Worm (Caenorhabditis elegans): Measurements from ENCODE around the gene nuo-3.

The nuo-3 gene

ce11 chrIV:14790579-14790978, 6.8 kb downstream of the nuo-3 start (continued):
- TF ChIP-seq ama-1 (optimal IDR thresholded peaks at IDR 0.05) (no peak), ama-1 (GFP tag; optimal IDR thresholded peaks at IDR 0.05) (peak in 1 of 2 experiments; percentile 47), rcor-1 (GFP tag; IDR thresholded peaks at IDR 0.05) (no peak), cebp-2 (GFP tag; IDR thresholded peaks at IDR 0.05) (no peak), ccch-3 (GFP tag; optimal IDR thresholded peaks at IDR 0.05) (no peak), hmg-1.2 (GFP tag; IDR thresholded peaks at IDR 0.05) (peak; percentile 10; the same call in 1 of the 2 replicates), nhr-27 (tag; optimal IDR thresholded peaks at IDR 0.05) (no peak), F23B12.7 (tag; optimal IDR thresholded peaks at IDR 0.05; ENCODE audit: insufficient read depth) (no peak), aptf-2 (GFP tag; conservative IDR thresholded peaks at IDR 0.05) (no peak), egrh-3 (GFP tag; IDR thresholded peaks at IDR 0.05) (no peak), mcd-1 (GFP tag; IDR thresholded peaks at IDR 0.05) (no peak), pha-4 (tag; optimal IDR thresholded peaks at IDR 0.05) (no peak), ceh-27 (GFP tag; optimal IDR thresholded peaks at IDR 0.05) (no peak), nfyb-1 (GFP tag; IDR thresholded peaks at IDR 0.05) (no peak), T07F8.4 (tag; optimal IDR thresholded peaks at IDR 0.05) (no peak), hlh-26 (GFP tag; conservative IDR thresholded peaks at IDR 0.05) (no peak), ztf-6 (GFP tag; IDR thresholded peaks at IDR 0.05) (no peak), lsl-1 (GFP tag; optimal IDR thresholded peaks at IDR 0.05) (peak; percentile 0), K12H6.12 (tag; optimal IDR thresholded peaks at IDR 0.05) (no peak), ceh-79 (tag; optimal IDR thresholded peaks at IDR 0.05) (no peak), cebp-1 (GFP tag; IDR thresholded peaks at IDR 0.05) (no peak), cebp-1 (tag; optimal IDR thresholded peaks at IDR 0.05) (peak; percentile 25), F37B4.10 (GFP tag; IDR thresholded peaks at IDR 0.05) (no peak), nhr-179 (tag; optimal IDR thresholded peaks at IDR 0.05) (no peak), ZK185.1 (tag; optimal IDR thresholded peaks at IDR 0.05; ENCODE audit: poor library complexity, severe bottlenecking) (peak; percentile 1), Y56A3A.18 (GFP tag; IDR thresholded peaks at IDR 0.05) (0 out of 2 replicates have a peak, but pooled peaks have one; percentile 3), lin-40 (tag; optimal IDR thresholded peaks at IDR 0.05) (peak; percentile 7), lag-1 (GFP tag; IDR thresholded peaks at IDR 0.05) (no peak), mes-4 (tag; optimal IDR thresholded peaks at IDR 0.05) (peak; percentile 12), nhr-90 (tag; optimal IDR thresholded peaks at IDR 0.05) (no peak), let-607 (tag; optimal IDR thresholded peaks at IDR 0.05) (peak in 1 of 2 experiments; percentile 20), lin-54 (GFP tag; optimal IDR thresholded peaks at IDR 0.05) (peak; percentile 21), mel-28 (tag; optimal IDR thresholded peaks at IDR 0.05; ENCODE audit: borderline replicate concordance) (no peak), Y95B8A.8 (GFP tag; IDR thresholded peaks at IDR 0.05) (peak; percentile 68; the same call in 1 of the 2 replicates), D2030.7 (GFP tag; IDR thresholded peaks at IDR 0.05) (no peak), F33H1.4 (GFP tag; IDR thresholded peaks at IDR 0.05) (no peak), snpc-1.1 (tag; optimal IDR thresholded peaks at IDR 0.05; ENCODE audit: insufficient read depth) (peak; percentile 31), chd-7 (tag; optimal IDR thresholded peaks at IDR 0.05) (no peak), athp-1 (tag; optimal IDR thresholded peaks at IDR 0.05) (peak; percentile 31), attf-5 (GFP tag; optimal IDR thresholded peaks at IDR 0.05) (no peak), let-526 (GFP tag; IDR thresholded peaks at IDR 0.05) (no peak), K11D2.4 (GFP tag; IDR thresholded peaks at IDR 0.05) (no peak), atf-7 (tag; optimal IDR thresholded peaks at IDR 0.05) (no peak), snpc-4 (GFP tag; optimal IDR thresholded peaks at IDR 0.05) (peak; percentile 72), snpc-4 (tag; optimal IDR thresholded peaks at IDR 0.05) (peak in 3 of 4 experiments; percentile 20 to 90 (median 45)), xnd-1 (tag; optimal IDR thresholded peaks at IDR 0.05) (no peak), ceh-91 (GFP tag; IDR thresholded peaks at IDR 0.05) (no peak)
